Worm (Caenorhabditis elegans) whole organism, midembryonic: ENCODE data around the gene tag-153.

ENCODE experiments used
- T22C8.4 ChIP-seq: fragments of 200-800 bp; sonication (Bioruptor generic); IDR thresholded peaks from 2 replicates; pipeline ENCODE4 v1.3.6; 2022; ENCODE audit warnings: missing genetic modification characterization, missing compliant biosample characterization
- flt-1 ChIP-seq: fragments of 200-800 bp; sonication (Bioruptor generic); IDR thresholded peaks from 2 replicates; pipeline ENCODE4 v1.3.6; 2022; ENCODE audit warnings: missing genetic modification characterization, missing compliant biosample characterization
- klf-2 ChIP-seq: fragments of 200-800 bp; sonication (Bioruptor generic); conservative IDR thresholded peaks from 2 replicates; pipeline ENCODE4 v1.3.6; 2022; ENCODE audit warnings: missing genetic modification reagents, missing genetic modification characterization, missing compliant biosample characterization
- ref-1 ChIP-seq: fragments of 200-800 bp; sonication (Bioruptor generic); conservative IDR thresholded peaks from 2 replicates; pipeline ENCODE4 v1.3.6; 2022; ENCODE audit warnings: missing genetic modification reagents, missing genetic modification characterization, missing compliant biosample characterization
- ztf-23 ChIP-seq: fragments of 200-800 bp; sonication (Bioruptor generic); IDR thresholded peaks from 2 replicates; pipeline ENCODE4 v1.3.6; 2022; ENCODE audit warnings: missing genetic modification reagents, missing genetic modification characterization, missing compliant biosample characterization

ce11 chrV:9356345-9356744, 33.5 kb downstream of the tag-153 start, which contains the start of gene ttr-49:
- no peak for TF ChIP-seq ref-1 (GFP tag; lab: Robert Waterston, UW)
- no peak for TF ChIP-seq T22C8.4 (GFP tag; lab: Robert Waterston, UW)
- no peak for TF ChIP-seq flt-1 (GFP tag; lab: Robert Waterston, UW)
- TF ChIP-seq klf-2 (GFP tag; lab: Robert Waterston, UW): no peak
- TF ChIP-seq ztf-23 (GFP tag; lab: Robert Waterston, UW): no peak
